Worm (Caenorhabditis elegans) whole organism, mixed stage, embryonic: ENCODE measurements around the gene skpo-1.

Source experiments
- ces-1 ChIP-seq: fragments of 150-350 bp; optimal IDR thresholded peaks from 2 replicates; lab custom pipeline; 2014; ENCODE audit warnings: missing biosample characterization, missing genetic modification reagents, missing genetic modification characterization
- nhr-12 ChIP-seq: fragments of 150-350 bp; optimal IDR thresholded peaks from 2 replicates; lab custom pipeline; 2014; ENCODE audit warnings: missing biosample characterization, missing genetic modification characterization
- unc-120 ChIP-seq: sonication (generic microtip); optimal IDR thresholded peaks from 2 replicates; lab custom pipeline; 2017; ENCODE audit warnings: missing genetic modification characterization, missing compliant biosample characterization; ENCODE audit not compliant: poor library complexity, severe bottlenecking

DNA sequence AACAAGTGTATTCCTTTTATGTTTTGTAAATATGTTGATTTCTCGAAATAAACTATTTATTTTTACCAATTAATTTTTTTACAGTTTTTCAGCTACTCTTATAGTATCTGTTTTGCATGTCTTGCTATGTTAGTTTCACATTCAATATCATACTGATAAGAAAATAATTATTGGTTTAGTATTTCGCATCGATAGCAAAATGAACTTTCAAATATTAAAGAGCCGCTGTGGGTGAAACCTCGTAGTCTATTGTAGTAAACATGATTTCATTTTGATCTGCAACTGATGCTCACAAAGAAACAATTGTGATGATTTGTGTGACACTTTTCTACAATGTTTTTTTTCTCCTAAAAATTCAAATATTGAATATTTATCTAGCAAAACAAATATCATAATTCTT lies 12.4 kb downstream of the skpo-1 start:
- TF ChIP-seq unc-120 (tag; lab: Kevin White, UChicago) = no peak
- no peak for TF ChIP-seq ces-1
- TF ChIP-seq nhr-12 = no peak
